Fruit fly (Drosophila melanogaster): Measurements from ENCODE around the gene CG2444.

dm6 chrX:11731665-11732064 lies 26.6 kb upstream of the CG2444 start, which contains the start of gene inaF-C:
- no peak for TF ChIP-seq CG3032 (tag; optimal IDR thresholded peaks at IDR 0.05)
- no peak for TF ChIP-seq CG7368 (GFP tag; optimal IDR thresholded peaks at IDR 0.05)
- TF ChIP-seq OdsH (GFP tag; optimal IDR thresholded peaks at IDR 0.05) = no peak
- no peak for TF ChIP-seq svp (GFP tag)
- no peak for TF ChIP-seq Eip78C (GFP tag)
